Worm (Caenorhabditis elegans): ENCODE measurements around the gene T22F3.8.

T22F3.8 gene

ce11 chrV:3613042-3613441 lies 7.8 kb upstream of the T22F3.8 start:
- no peak for TF ChIP-seq unc-55 (GFP tag; optimal IDR thresholded peaks at IDR 0.05)
- TF ChIP-seq ZK546.5 (tag; optimal IDR thresholded peaks at IDR 0.05), result no peak
- no peak for TF ChIP-seq alr-1 (tag; optimal IDR thresholded peaks at IDR 0.05)
- no peak for TF ChIP-seq egl-27 (tag; optimal IDR thresholded peaks at IDR 0.05)
- TF ChIP-seq ama-1 (optimal IDR thresholded peaks at IDR 0.05), result no peak
- no peak for TF ChIP-seq nhr-21 (tag; optimal IDR thresholded peaks at IDR 0.05)
- TF ChIP-seq peb-1 (tag; optimal IDR thresholded peaks at IDR 0.05), result no peak
- no peak for TF ChIP-seq mdl-1 (tag; optimal IDR thresholded peaks at IDR 0.05)
- no peak for TF ChIP-seq Y55F3AM.14 (GFP tag; optimal IDR thresholded peaks at IDR 0.05)
- no peak for TF ChIP-seq snpc-4 (tag; optimal IDR thresholded peaks at IDR 0.05)
- TF ChIP-seq gmeb-1 (tag; optimal IDR thresholded peaks at IDR 0.05), result no peak
- no peak for TF ChIP-seq ceh-16 (tag; optimal IDR thresholded peaks at IDR 0.05)
- TF ChIP-seq ztf-11 (tag; optimal IDR thresholded peaks at IDR 0.05), result no peak
- no peak for TF ChIP-seq unc-62 (GFP tag; optimal IDR thresholded peaks at IDR 0.05)
- no peak for TF ChIP-seq lin-13 (GFP tag; optimal IDR thresholded peaks at IDR 0.05)
- no peak for TF ChIP-seq sma-9 (GFP tag; optimal IDR thresholded peaks at IDR 0.05)
- TF ChIP-seq sma-9 (tag; optimal IDR thresholded peaks at IDR 0.05), result no peak
- no peak for TF ChIP-seq skn-1 (tag; optimal IDR thresholded peaks at IDR 0.05)
- no peak for TF ChIP-seq nhr-10 (tag; optimal IDR thresholded peaks at IDR 0.05)
- no peak for TF ChIP-seq lin-11 (tag; optimal IDR thresholded peaks at IDR 0.05)

DNA sequence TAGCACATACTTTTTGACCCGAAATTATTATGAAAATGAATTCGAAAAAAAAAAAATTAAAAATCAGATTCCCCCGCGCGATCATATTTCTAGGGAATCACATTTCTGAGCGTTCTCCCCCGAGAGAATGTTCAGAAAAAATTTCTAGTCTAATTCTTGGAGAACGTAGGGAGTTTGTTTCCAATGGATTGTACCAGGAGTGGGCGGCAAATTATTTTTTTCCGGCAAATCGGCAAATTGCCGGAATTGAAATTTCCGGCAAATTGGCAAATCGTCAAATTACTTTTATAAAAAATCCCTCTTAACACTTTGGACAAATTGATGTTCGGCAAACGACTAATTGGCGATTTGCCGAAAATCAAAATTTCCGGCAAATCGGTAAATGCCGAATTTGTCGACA lies 6.4 kb upstream of the T22F3.8 start, which contains the start of gene T22F3.10:
T22F3.10 (minus strand) TSS at position 101 of the 400 bp plus-strand sequence.
- TF ChIP-seq nhr-11 (tag; optimal IDR thresholded peaks at IDR 0.05) (no peak), nhr-237 (tag; optimal IDR thresholded peaks at IDR 0.05) (no peak), sem-4 (tag; optimal IDR thresholded peaks at IDR 0.05) (no peak), lin-11 (tag; optimal IDR thresholded peaks at IDR 0.05) (no peak), zag-1 (tag; optimal IDR thresholded peaks at IDR 0.05) (no peak), sma-9 (GFP tag; optimal IDR thresholded peaks at IDR 0.05) (no peak), sma-9 (tag; optimal IDR thresholded peaks at IDR 0.05) (no peak), mbf-1 (tag; optimal IDR thresholded peaks at IDR 0.05) (no peak), elt-1 (tag; optimal IDR thresholded peaks at IDR 0.05) (no peak), crh-2 (tag; optimal IDR thresholded peaks at IDR 0.05) (no peak), aly-2 (tag; optimal IDR thresholded peaks at IDR 0.05) (no peak)

- TF ChIP-seq nhr-21 (tag; optimal IDR thresholded peaks at IDR 0.05), result peak; percentile 91
- peak; percentile 62 for TF ChIP-seq blmp-1 (tag; optimal IDR thresholded peaks at IDR 0.05; ENCODE audit: insufficient read depth)
- no peak for TF ChIP-seq unc-62 (GFP tag; optimal IDR thresholded peaks at IDR 0.05)
- TF ChIP-seq dmd-4 (tag; optimal IDR thresholded peaks at IDR 0.05), result no peak
- TF ChIP-seq lin-39 (tag; optimal IDR thresholded peaks at IDR 0.05), result no peak
- TF ChIP-seq mbf-1 (tag; optimal IDR thresholded peaks at IDR 0.05), result no peak
- no peak for TF ChIP-seq mab-5 (tag; optimal IDR thresholded peaks at IDR 0.05)
- no peak for TF ChIP-seq ceh-82 (tag; optimal IDR thresholded peaks at IDR 0.05)
- no peak for TF ChIP-seq F13H6.1 (tag; optimal IDR thresholded peaks at IDR 0.05)
- TF ChIP-seq nhr-6 (tag; optimal IDR thresholded peaks at IDR 0.05), result no peak
- TF ChIP-seq fos-1 (tag; optimal IDR thresholded peaks at IDR 0.05), result no peak
- peak; percentile 83 for TF ChIP-seq sma-9 (GFP tag; optimal IDR thresholded peaks at IDR 0.05)
- TF ChIP-seq sma-9 (tag; optimal IDR thresholded peaks at IDR 0.05), result no peak
- no peak for TF ChIP-seq unc-39 (tag; optimal IDR thresholded peaks at IDR 0.05)
- no peak for TF ChIP-seq mdl-1 (tag; optimal IDR thresholded peaks at IDR 0.05)
- TF ChIP-seq snpc-4 (tag; optimal IDR thresholded peaks at IDR 0.05), result no peak
- TF ChIP-seq lin-11 (tag; optimal IDR thresholded peaks at IDR 0.05), result no peak
- no peak for TF ChIP-seq unc-55 (GFP tag; optimal IDR thresholded peaks at IDR 0.05)
- no peak for TF ChIP-seq Y55F3AM.14 (GFP tag; optimal IDR thresholded peaks at IDR 0.05)
- peak; percentile 36 for TF ChIP-seq nhr-129 (tag; optimal IDR thresholded peaks at IDR 0.05)
- no peak for TF ChIP-seq nhr-237 (tag; optimal IDR thresholded peaks at IDR 0.05)
Observed at ce11 chrV:3610709-3611108, 5.5 kb upstream of the T22F3.8 start.

ce11 chrV:3606391-3606790 lies 1.2 kb upstream of the T22F3.8 start:
- no peak for TF ChIP-seq skn-1 (tag; optimal IDR thresholded peaks at IDR 0.05)
- TF ChIP-seq gmeb-1 (tag; optimal IDR thresholded peaks at IDR 0.05), result no peak
- TF ChIP-seq nhr-21 (tag; optimal IDR thresholded peaks at IDR 0.05), result peak; percentile 48

Measured in whole organism, L2 larva.